Fruit fly (Drosophila melanogaster): ENCODE data around the gene Ilk.

The Ilk gene

DNA sequence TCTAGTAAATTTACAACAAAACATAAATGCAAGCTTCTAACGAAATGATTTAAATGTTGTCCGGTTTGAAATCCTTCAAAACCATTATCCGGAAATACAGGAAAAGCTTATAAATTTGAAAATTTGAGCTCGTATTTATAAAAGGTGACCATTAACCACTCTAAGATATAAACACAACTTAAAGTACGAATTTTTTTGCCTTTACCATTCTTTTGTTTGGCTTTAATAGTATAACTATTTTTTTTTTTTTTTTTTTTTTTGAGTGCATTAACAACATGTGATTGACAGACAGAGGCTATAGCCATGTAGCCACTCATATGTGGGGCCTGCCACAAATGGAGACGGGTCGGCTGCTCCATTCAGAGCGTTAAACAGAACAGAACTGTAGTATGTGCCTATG lies 26.7 kb downstream of the Ilk start:
- TF ChIP-seq CG9948 (tag; optimal IDR thresholded peaks at IDR 0.05) (peak; percentile 60), CG8301 (tag; optimal IDR thresholded peaks at IDR 0.05) (peak; percentile 6), EcR (GFP tag; optimal IDR thresholded peaks at IDR 0.05) (no peak), CG8159 (tag; optimal IDR thresholded peaks at IDR 0.05) (no peak), CG10348 (GFP tag; IDR thresholded peaks at IDR 0.05) (no peak), CG14655 (GFP tag; optimal IDR thresholded peaks at IDR 0.05) (peak; percentile 14), CG17806 (tag; optimal IDR thresholded peaks at IDR 0.05) (peak; percentile 67), CG15710 (tag; optimal IDR thresholded peaks at IDR 0.05) (no peak), Pif1A (GFP tag; optimal IDR thresholded peaks at IDR 0.05) (peak; percentile 25), Snoo (tag; optimal IDR thresholded peaks at IDR 0.05) (no peak), CG13204 (GFP tag; optimal IDR thresholded peaks at IDR 0.05) (no peak)

DNA sequence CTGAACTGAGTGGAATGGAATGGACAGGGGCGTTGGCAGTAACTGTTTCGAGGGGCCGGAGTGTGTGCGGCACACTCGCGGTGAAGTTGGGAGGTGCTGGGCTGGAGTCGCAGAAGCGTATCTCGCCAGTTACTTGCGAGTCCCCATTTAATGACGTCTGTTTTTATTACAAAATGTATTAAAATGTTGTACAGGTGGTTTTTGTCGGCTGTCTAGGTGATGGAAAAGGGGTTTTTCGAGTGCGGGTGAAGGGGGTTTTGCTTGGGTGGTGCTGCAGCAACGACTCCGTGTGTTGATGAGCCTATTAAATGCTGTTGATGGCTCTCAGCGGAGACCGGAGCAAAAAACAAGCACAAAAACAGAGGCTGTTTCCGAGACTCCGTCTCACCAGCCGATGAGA lies 34.7 kb downstream of the Ilk start:
- TF ChIP-seq Pif1A (GFP tag; optimal IDR thresholded peaks at IDR 0.05) (peak; percentile 47), D1 (tag; optimal IDR thresholded peaks at IDR 0.05) (peak; percentile 40), Ets98B (GFP tag; IDR thresholded peaks at IDR 0.05) (peak; percentile 47; the same call in 1 of the 2 replicates), CG12605 (GFP tag; IDR thresholded peaks at IDR 0.05) (peak; percentile 39; the same call in 1 of the 2 replicates), gl (tag; optimal IDR thresholded peaks at IDR 0.05) (peak; percentile 41), EcR (GFP tag; optimal IDR thresholded peaks at IDR 0.05) (peak; percentile 95), CG8159 (tag; optimal IDR thresholded peaks at IDR 0.05) (peak; percentile 72), CG8301 (tag; optimal IDR thresholded peaks at IDR 0.05) (peak; percentile 40), CG34367 (tag; optimal IDR thresholded peaks at IDR 0.05) (peak; percentile 61), CG10348 (GFP tag; IDR thresholded peaks at IDR 0.05) (no peak), fd96Ca (GFP tag; IDR thresholded peaks at IDR 0.05) (peak; percentile 62; the same call in 2 of the 3 replicates), CG32121 (GFP tag; IDR thresholded peaks at IDR 0.05) (peak; percentile 74; the same call in 1 of the 2 replicates), rn (GFP tag; IDR thresholded peaks at IDR 0.05) (0 out of 2 replicates have a peak, but pooled peaks have one; percentile 18), CG13204 (GFP tag; optimal IDR thresholded peaks at IDR 0.05) (peak; percentile 86), CG15710 (tag; optimal IDR thresholded peaks at IDR 0.05) (peak; percentile 73), CG17806 (tag; optimal IDR thresholded peaks at IDR 0.05) (peak; percentile 64), Pif1B (GFP tag; optimal IDR thresholded peaks at IDR 0.05) (peak; percentile 7), CG14655 (GFP tag; optimal IDR thresholded peaks at IDR 0.05) (peak; percentile 62), Snoo (tag; optimal IDR thresholded peaks at IDR 0.05) (peak; percentile 19), CG4496 (GFP tag; IDR thresholded peaks at IDR 0.05) (peak; percentile 54; the same call in 1 of the 3 replicates), CG9948 (tag; optimal IDR thresholded peaks at IDR 0.05) (peak; percentile 55)

- peak; percentile 12; the same call in 1 of the 3 replicates for TF ChIP-seq CG4496 (GFP tag; IDR thresholded peaks at IDR 0.05)
- peak; percentile 34 for TF ChIP-seq CG32121 (GFP tag; IDR thresholded peaks at IDR 0.05)
- TF ChIP-seq Snoo (tag; optimal IDR thresholded peaks at IDR 0.05), result peak; percentile 32
- TF ChIP-seq EcR (GFP tag; optimal IDR thresholded peaks at IDR 0.05), result peak; percentile 93
- no peak for TF ChIP-seq D1 (tag; optimal IDR thresholded peaks at IDR 0.05)
- TF ChIP-seq CG12605 (GFP tag; IDR thresholded peaks at IDR 0.05), result no peak
- peak; percentile 74 for TF ChIP-seq CG13204 (GFP tag; optimal IDR thresholded peaks at IDR 0.05)
These were observed 35.8 kb downstream of the Ilk start for dm6 chr3L:21252525-21252924.

dm6 chr3L:21252932-21253760 lies 36.4 kb downstream of the Ilk start:
- TF ChIP-seq Snoo (tag; optimal IDR thresholded peaks at IDR 0.05) (no peak), CG4496 (GFP tag; IDR thresholded peaks at IDR 0.05) (peak; percentile 6; the same call in 1 of the 3 replicates), CG32121 (GFP tag; IDR thresholded peaks at IDR 0.05) (no peak), CG13204 (GFP tag; optimal IDR thresholded peaks at IDR 0.05) (peak; percentile 98), Pif1A (GFP tag; optimal IDR thresholded peaks at IDR 0.05) (peak; percentile 60), EcR (GFP tag; optimal IDR thresholded peaks at IDR 0.05) (peak; percentile 99), CG34367 (tag; optimal IDR thresholded peaks at IDR 0.05) (peak; percentile 60), D1 (tag; optimal IDR thresholded peaks at IDR 0.05) (peak; percentile 63), Ets98B (GFP tag; IDR thresholded peaks at IDR 0.05) (no peak), rn (GFP tag; IDR thresholded peaks at IDR 0.05) (no peak), CG9948 (tag; optimal IDR thresholded peaks at IDR 0.05) (peak; percentile 91), Pif1B (GFP tag; optimal IDR thresholded peaks at IDR 0.05) (peak; percentile 43), CG17806 (tag; optimal IDR thresholded peaks at IDR 0.05) (peak; percentile 88), CG12605 (GFP tag; IDR thresholded peaks at IDR 0.05) (no peak), CG10348 (GFP tag; IDR thresholded peaks at IDR 0.05) (no peak), CG15710 (tag; optimal IDR thresholded peaks at IDR 0.05) (peak; percentile 66), CG8301 (tag; optimal IDR thresholded peaks at IDR 0.05) (peak; percentile 50), CG14655 (GFP tag; optimal IDR thresholded peaks at IDR 0.05) (peak; percentile 71), CG8159 (tag; optimal IDR thresholded peaks at IDR 0.05) (peak; percentile 89)

DNA sequence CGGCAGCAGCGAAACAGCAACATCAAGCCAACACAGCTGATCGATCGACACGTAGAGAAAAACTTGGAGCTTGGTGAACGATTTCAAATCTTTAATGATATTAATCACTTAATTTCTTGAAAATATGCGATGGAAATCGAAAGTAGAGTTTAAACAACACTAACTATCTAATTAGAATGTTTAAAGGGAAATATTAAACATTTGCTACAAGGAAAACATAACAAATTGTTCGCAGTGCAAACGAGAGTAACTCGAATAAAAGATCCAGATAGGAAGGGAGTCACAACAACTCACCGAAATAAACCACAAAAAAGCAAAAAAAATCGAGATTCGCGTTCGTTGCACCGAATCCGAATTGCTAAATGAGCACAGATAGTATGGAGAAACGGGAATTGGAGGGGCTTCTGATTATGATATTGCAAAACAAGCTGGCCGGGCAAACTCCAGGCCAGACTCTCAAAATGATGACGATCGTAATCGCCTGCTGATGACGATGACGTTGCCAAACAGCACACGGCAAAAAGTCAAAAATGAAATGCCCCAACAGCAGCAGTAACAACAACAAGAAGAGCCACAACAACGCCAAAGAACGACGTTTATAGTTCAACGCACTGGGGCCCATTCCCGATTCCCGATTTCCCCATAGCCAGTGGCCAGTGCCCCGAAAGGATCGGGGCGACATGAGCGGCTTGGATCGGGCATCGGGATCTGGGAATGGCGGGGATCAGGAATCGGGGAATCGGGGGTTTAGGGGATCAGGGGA lies 37.2 kb downstream of the Ilk start:
- TF ChIP-seq Pif1A (GFP tag; optimal IDR thresholded peaks at IDR 0.05), result peak; percentile 98
- no peak for TF ChIP-seq CG10348 (GFP tag; IDR thresholded peaks at IDR 0.05)
- peak; percentile 99 for TF ChIP-seq CG17806 (tag; optimal IDR thresholded peaks at IDR 0.05)
- peak; percentile 99 for TF ChIP-seq Snoo (tag; optimal IDR thresholded peaks at IDR 0.05)
- TF ChIP-seq CG13204 (GFP tag; optimal IDR thresholded peaks at IDR 0.05), result peak; percentile 75
- TF ChIP-seq CG8301 (tag; optimal IDR thresholded peaks at IDR 0.05), result peak; percentile 90
- peak; percentile 86 for TF ChIP-seq CG4496 (GFP tag; IDR thresholded peaks at IDR 0.05)
- peak; percentile 98 for TF ChIP-seq Pif1B (GFP tag; optimal IDR thresholded peaks at IDR 0.05)
- peak; percentile 99 for TF ChIP-seq CG34367 (tag; optimal IDR thresholded peaks at IDR 0.05)
- 0 out of 2 replicates have a peak, but pooled peaks have one; percentile 40 for TF ChIP-seq CG32121 (GFP tag; IDR thresholded peaks at IDR 0.05)
- peak; percentile 97 for TF ChIP-seq gl (tag; optimal IDR thresholded peaks at IDR 0.05)
- TF ChIP-seq D1 (tag; optimal IDR thresholded peaks at IDR 0.05), result peak; percentile 97
- TF ChIP-seq CG15710 (tag; optimal IDR thresholded peaks at IDR 0.05), result peak; percentile 99
- peak; percentile 77 for TF ChIP-seq rn (GFP tag; IDR thresholded peaks at IDR 0.05)
- TF ChIP-seq Ets98B (GFP tag; IDR thresholded peaks at IDR 0.05), result peak; percentile 36; the same call in 1 of the 2 replicates
- peak; percentile 99 for TF ChIP-seq EcR (GFP tag; optimal IDR thresholded peaks at IDR 0.05)
- TF ChIP-seq CG14655 (GFP tag; optimal IDR thresholded peaks at IDR 0.05), result peak; percentile 90
- TF ChIP-seq CG12605 (GFP tag; IDR thresholded peaks at IDR 0.05), result peak; percentile 82
- TF ChIP-seq CG9948 (tag; optimal IDR thresholded peaks at IDR 0.05), result peak; percentile 99
- peak; percentile 71; the same call in 1 of the 3 replicates for TF ChIP-seq fd96Ca (GFP tag; IDR thresholded peaks at IDR 0.05)
- TF ChIP-seq CG8159 (tag; optimal IDR thresholded peaks at IDR 0.05), result peak; percentile 99

Measured in whole organism, pupa.